Fruit fly (Drosophila melanogaster) whole organism, prepupa: ENCODE results near the gene Ir7c.
A peak's percentile ranks its signal among the peaks of the same experiment; 100 is the strongest.

Experiments
- CG10631 ChIP-seq: fragments of 200-800 bp; sonication (Bioruptor generic); optimal IDR thresholded peaks from 2 replicates; lab custom pipeline; 2016; ENCODE audit warnings: missing biosample characterization, missing genetic modification characterization
- CG10669 ChIP-seq: fragments of 200-800 bp; sonication (Bioruptor generic); optimal IDR thresholded peaks from 3 replicates; lab custom pipeline; 2018; ENCODE audit warnings: missing biosample characterization, mild to moderate bottlenecking, missing genetic modification characterization, moderate library complexity
- CG11294 ChIP-seq: fragments of 200-800 bp; sonication (Bioruptor generic); IDR thresholded peaks from 2 replicates; pipeline ENCODE4 v1.3.6; 2022; ENCODE audit warnings: missing biosample characterization, missing genetic modification characterization
- CG11762 ChIP-seq: fragments of 200-800 bp; sonication (Bioruptor generic); optimal IDR thresholded peaks from 3 replicates; lab custom pipeline; 2016; ENCODE audit warnings: missing biosample characterization, missing genetic modification characterization; ENCODE audit not compliant: insufficient read depth
- CG11902 ChIP-seq: fragments of 200-800 bp; sonication (Bioruptor generic); optimal IDR thresholded peaks from 3 replicates; lab custom pipeline; 2016; ENCODE audit warnings: missing biosample characterization, missing genetic modification characterization
- CG15336 ChIP-seq: fragments of 200-800 bp; sonication (Bioruptor generic); IDR thresholded peaks from 2 replicates; pipeline ENCODE4 v1.3.6; 2022; ENCODE audit warnings: missing biosample characterization, missing genetic modification characterization
- CG16779 ChIP-seq: fragments of 200-800 bp; sonication (Bioruptor generic); optimal IDR thresholded peaks from 3 replicates; lab custom pipeline; 2017; ENCODE audit warnings: missing biosample characterization, mild to moderate bottlenecking, missing genetic modification characterization
- CG3032 ChIP-seq: fragments of 200-800 bp; optimal IDR thresholded peaks from 2 replicates; lab custom pipeline; 2019; ENCODE audit warnings: missing biosample characterization, mild to moderate bottlenecking, missing genetic modification characterization, moderate library complexity
- CG31627 ChIP-seq: fragments of 200-800 bp; sonication (Bioruptor generic); optimal IDR thresholded peaks from 3 replicates; lab custom pipeline; 2016; ENCODE audit warnings: missing biosample characterization, missing genetic modification characterization
- CG34406 ChIP-seq: fragments of 200-800 bp; sonication (Bioruptor generic); optimal IDR thresholded peaks from 3 replicates; lab custom pipeline; 2016; ENCODE audit warnings: missing biosample characterization, missing genetic modification characterization
- CG4318 ChIP-seq: fragments of 200-800 bp; sonication (Bioruptor generic); optimal IDR thresholded peaks from 3 replicates; lab custom pipeline; 2017; ENCODE audit warnings: missing biosample characterization, mild to moderate bottlenecking, missing genetic modification characterization
- CG6792 ChIP-seq: fragments of 200-800 bp; sonication (Bioruptor generic); optimal IDR thresholded peaks from 3 replicates; lab custom pipeline; 2016; ENCODE audit warnings: missing biosample characterization, missing genetic modification characterization
- CG6808 ChIP-seq: fragments of 200-800 bp; sonication (Bioruptor generic); optimal IDR thresholded peaks from 3 replicates; lab custom pipeline; 2017; ENCODE audit warnings: missing biosample characterization, missing genetic modification characterization, mild to moderate bottlenecking, moderate library complexity, missing genetic modification reagents
- CG8119 ChIP-seq: fragments of 200-800 bp; sonication (Bioruptor generic); IDR thresholded peaks from 3 replicates; pipeline ENCODE4 v1.3.6; 2022; ENCODE audit warnings: missing biosample characterization, missing genetic modification characterization
- CG8319 ChIP-seq: fragments of 200-800 bp; sonication (Bioruptor generic); optimal IDR thresholded peaks from 3 replicates; lab custom pipeline; 2016; ENCODE audit warnings: missing biosample characterization, missing genetic modification characterization
- CG8632 ChIP-seq: fragments of 200-800 bp; sonication (Bioruptor generic); optimal IDR thresholded peaks from 3 replicates; lab custom pipeline; 2016; ENCODE audit warnings: missing biosample characterization, missing genetic modification characterization
- CG9139 ChIP-seq: fragments of 200-800 bp; sonication (Bioruptor generic); optimal IDR thresholded peaks from 3 replicates; lab custom pipeline; 2017; ENCODE audit warnings: missing biosample characterization, mild to moderate bottlenecking, missing genetic modification characterization
- Eip75B ChIP-seq: fragments of 200-800 bp; sonication (Bioruptor generic); optimal IDR thresholded peaks from 3 replicates; lab custom pipeline; 2016; ENCODE audit warnings: missing biosample characterization, missing genetic modification characterization
- Eip78C ChIP-seq: fragments of 200-800 bp; sonication (Bioruptor generic); peaks from one replicate; lab custom pipeline; 2016; ENCODE audit warnings: missing biosample characterization, missing genetic modification characterization
- Ets21C ChIP-seq: fragments of 200-800 bp; sonication (Bioruptor generic); optimal IDR thresholded peaks from 3 replicates; lab custom pipeline; 2016; ENCODE audit warnings: missing biosample characterization, missing genetic modification characterization
- Ets96B ChIP-seq: fragments of 200-800 bp; optimal IDR thresholded peaks from 2 replicates; lab custom pipeline; 2019; ENCODE audit warnings: missing biosample characterization, mild to moderate bottlenecking, missing genetic modification characterization, moderate library complexity
- Hr38 ChIP-seq: sonication (Bioruptor generic); optimal IDR thresholded peaks from 2 replicates; lab custom pipeline; 2016; ENCODE audit warnings: missing biosample characterization, missing genetic modification characterization
- Hr39 ChIP-seq: fragments of 200-800 bp; sonication (Bioruptor generic); optimal IDR thresholded peaks from 2 replicates; lab custom pipeline; 2016; ENCODE audit warnings: missing biosample characterization, missing genetic modification characterization
- Hr4 ChIP-seq: fragments of 200-800 bp; sonication (Bioruptor generic); optimal IDR thresholded peaks from 3 replicates; lab custom pipeline; 2016; ENCODE audit warnings: missing biosample characterization, missing genetic modification characterization
- Lpt ChIP-seq: fragments of 200-800 bp; sonication (Bioruptor generic); optimal IDR thresholded peaks from 3 replicates; lab custom pipeline; 2016; ENCODE audit warnings: missing biosample characterization, missing genetic modification characterization
- Met ChIP-seq: fragments of 200-800 bp; sonication (Bioruptor generic); optimal IDR thresholded peaks from 3 replicates; lab custom pipeline; 2016; ENCODE audit warnings: missing biosample characterization, missing genetic modification characterization
- OdsH ChIP-seq: fragments of 200-800 bp; sonication (Bioruptor generic); optimal IDR thresholded peaks from 3 replicates; lab custom pipeline; 2016; ENCODE audit warnings: missing biosample characterization, missing genetic modification characterization
- Smox ChIP-seq: fragments of 200-800 bp; sonication (Bioruptor generic); optimal IDR thresholded peaks from 3 replicates; lab custom pipeline; 2016; ENCODE audit warnings: missing biosample characterization, missing genetic modification characterization
- Sox14 ChIP-seq: fragments of 200-800 bp; sonication (Bioruptor generic); optimal IDR thresholded peaks from 3 replicates; lab custom pipeline; 2016; ENCODE audit warnings: missing biosample characterization, missing genetic modification characterization
- Sox15 ChIP-seq: fragments of 200-800 bp; sonication (Bioruptor generic); optimal IDR thresholded peaks from 3 replicates; lab custom pipeline; 2016; ENCODE audit warnings: missing biosample characterization, missing genetic modification characterization
- achi ChIP-seq: fragments of 200-800 bp; sonication (Bioruptor generic); optimal IDR thresholded peaks from 3 replicates; lab custom pipeline; 2016; ENCODE audit warnings: missing biosample characterization, missing genetic modification characterization
- dsx ChIP-seq: fragments of 200-800 bp; optimal IDR thresholded peaks from 3 replicates; lab custom pipeline; 2019; ENCODE audit warnings: missing biosample characterization, mild to moderate bottlenecking, missing genetic modification characterization, moderate library complexity; ENCODE audit not compliant: poor library complexity, severe bottlenecking
- eg ChIP-seq: fragments of 200-800 bp; sonication (Bioruptor generic); IDR thresholded peaks from 3 replicates; pipeline ENCODE4 v1.3.6; 2022; ENCODE audit warnings: missing biosample characterization, missing genetic modification characterization
- esn ChIP-seq: fragments of 200-800 bp; sonication (Bioruptor generic); optimal IDR thresholded peaks from 2 replicates; lab custom pipeline; 2016; ENCODE audit warnings: missing biosample characterization, mild to moderate bottlenecking, missing genetic modification characterization, moderate library complexity
- fd59A ChIP-seq: fragments of 200-800 bp; sonication (Bioruptor generic); optimal IDR thresholded peaks from 2 replicates; lab custom pipeline; 2017; ENCODE audit warnings: missing biosample characterization, mild to moderate bottlenecking, missing genetic modification characterization, missing genetic modification reagents
- fd85E ChIP-seq: fragments of 200-800 bp; sonication (Bioruptor generic); optimal IDR thresholded peaks from 3 replicates; lab custom pipeline; 2016; ENCODE audit warnings: missing biosample characterization, missing genetic modification characterization
- fkh ChIP-seq: fragments of 200-800 bp; sonication (Bioruptor generic); optimal IDR thresholded peaks from 3 replicates; lab custom pipeline; 2017; ENCODE audit warnings: missing biosample characterization, mild to moderate bottlenecking, missing genetic modification characterization, moderate library complexity
- lz ChIP-seq: fragments of 200-800 bp; sonication (Bioruptor generic); optimal IDR thresholded peaks from 3 replicates; lab custom pipeline; 2016; ENCODE audit warnings: missing biosample characterization, missing genetic modification characterization
- net ChIP-seq: fragments of 200-800 bp; sonication (Bioruptor generic); optimal IDR thresholded peaks from 3 replicates; lab custom pipeline; 2016; ENCODE audit warnings: missing biosample characterization, missing genetic modification characterization
- pdm3 ChIP-seq: fragments of 200-800 bp; sonication (Bioruptor generic); optimal IDR thresholded peaks from 3 replicates; lab custom pipeline; 2016; ENCODE audit warnings: missing biosample characterization, missing genetic modification characterization
- ss ChIP-seq, 2 experiments: fragments of 200-800 bp; sonication (Bioruptor generic); optimal IDR thresholded peaks; 2 replicates in 1 of 2; 3 replicates in 1 of 2; lab custom pipeline; 2017 to 2018; ENCODE audit warnings: mild to moderate bottlenecking in 2 of 2, missing biosample characterization in 2 of 2, missing genetic modification characterization in 2 of 2, moderate library complexity in 1 of 2
- svp ChIP-seq: fragments of 200-800 bp; sonication (Bioruptor generic); peaks from one replicate; lab custom pipeline; 2016; ENCODE audit warnings: missing biosample characterization, missing genetic modification characterization
- topi ChIP-seq: fragments of 200-800 bp; sonication (Bioruptor generic); optimal IDR thresholded peaks from 3 replicates; lab custom pipeline; 2016; ENCODE audit warnings: missing biosample characterization, missing genetic modification characterization
- vri ChIP-seq: fragments of 200-800 bp; sonication (Bioruptor generic); optimal IDR thresholded peaks from 3 replicates; lab custom pipeline; 2016; ENCODE audit warnings: missing biosample characterization, mild to moderate bottlenecking, missing genetic modification characterization

Gene Ir7c

DNA sequence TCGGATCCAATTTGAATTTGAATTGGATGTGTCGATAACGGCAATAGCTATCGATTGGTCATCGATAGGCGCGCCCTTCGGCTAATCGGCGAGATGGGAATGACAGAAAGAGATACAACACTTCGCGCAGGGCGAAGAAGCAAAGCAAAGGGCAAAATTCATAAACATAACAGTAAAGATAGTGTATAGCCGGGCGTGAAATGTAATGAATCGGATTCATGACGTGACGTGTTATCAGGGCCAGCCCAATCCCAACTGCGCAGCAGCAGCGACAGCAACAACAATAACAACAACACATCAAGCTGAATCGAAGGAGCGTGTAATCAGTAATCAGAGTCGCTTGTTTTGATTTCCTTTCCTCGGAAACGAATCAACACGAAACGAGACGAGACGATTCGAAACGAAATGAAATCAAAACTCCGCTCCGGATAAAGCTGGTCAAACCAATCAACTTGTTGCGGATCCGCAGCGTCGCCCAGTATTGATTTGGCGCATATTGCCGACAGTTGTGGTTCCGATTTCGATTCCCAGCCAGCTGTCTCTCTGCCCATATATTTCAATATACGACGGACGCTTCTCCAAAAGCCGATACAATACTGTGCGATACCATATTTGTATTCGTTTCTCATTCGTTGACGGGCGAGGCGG lies 37.9 kb downstream of the Ir7c start, which contains the start of gene snz:
snz (plus strand) TSS at position 107 of the 648 bp plus-strand sequence.
- TF ChIP-seq lz (GFP tag; lab: Kevin White, UChicago) (no peak), Hr38 (no peak), Hr39 (GFP tag; lab: Kevin White, UChicago) (no peak), CG16779 (no peak), CG11902 (GFP tag; lab: Kevin White, UChicago) (no peak), achi (GFP tag; lab: Kevin White, UChicago) (peak; percentile 28), pdm3 (GFP tag; lab: Kevin White, UChicago) (no peak), Lpt (no peak), Met (GFP tag; lab: Kevin White, UChicago) (no peak), CG8632 (GFP tag; lab: Kevin White, UChicago) (no peak), Ets96B (tag; lab: Kevin White, UChicago) (no peak), fkh (no peak), OdsH (GFP tag; lab: Kevin White, UChicago) (no peak), ss (GFP tag; optimal IDR thresholded peaks at IDR 0.05; lab: Kevin White, UChicago) (peak in 1 of 2 experiments; percentile 17), Ets21C (GFP tag; lab: Kevin White, UChicago) (no peak), vri (GFP tag; lab: Kevin White, UChicago) (peak; percentile 0), CG11294 (GFP tag; lab: Robert Waterston, UW) (no peak), CG3032 (tag; lab: Kevin White, UChicago) (no peak), Eip78C (GFP tag; lab: Kevin White, UChicago) (peak; percentile 30), dsx (GFP tag; lab: Kevin White, UChicago) (no peak), Hr4 (GFP tag; lab: Kevin White, UChicago) (no peak), topi (no peak), Eip75B (GFP tag; lab: Kevin White, UChicago) (no peak), CG8319 (GFP tag; lab: Kevin White, UChicago) (no peak), CG6792 (GFP tag; lab: Kevin White, UChicago) (no peak), CG15336 (no peak), eg (GFP tag; lab: Robert Waterston, UW) (no peak), net (GFP tag; lab: Kevin White, UChicago) (no peak), CG8119 (GFP tag; lab: Robert Waterston, UW) (no peak), CG34406 (GFP tag; lab: Kevin White, UChicago) (no peak), CG9139 (GFP tag; lab: Kevin White, UChicago) (peak; percentile 20), fd59A (GFP tag; lab: Kevin White, UChicago) (no peak), Smox (GFP tag; lab: Kevin White, UChicago) (no peak), CG4318 (GFP tag; lab: Kevin White, UChicago) (no peak), Sox15 (GFP tag; lab: Kevin White, UChicago) (no peak), CG6808 (GFP tag; lab: Kevin White, UChicago) (no peak), CG31627 (GFP tag; lab: Kevin White, UChicago) (no peak), Sox14 (GFP tag; lab: Kevin White, UChicago) (no peak), CG11762 (GFP tag; lab: Kevin White, UChicago) (no peak), svp (peak; percentile 61), CG10631 (GFP tag; lab: Kevin White, UChicago) (no peak), CG10669 (GFP tag; lab: Kevin White, UChicago) (no peak), fd85E (GFP tag; lab: Kevin White, UChicago) (no peak), esn (GFP tag; lab: Kevin White, UChicago) (peak; percentile 10)
